Fruit fly (Drosophila melanogaster) whole organism, embryonic: Measurements from ENCODE around the gene CG33288.

Experiments
- Bdp1 ChIP-seq: fragments of 200-800 bp; sonication (Bioruptor generic); optimal IDR thresholded peaks from 3 replicates; lab custom pipeline; 2016; ENCODE audit warnings: missing biosample characterization, missing genetic modification characterization
- CG12659 ChIP-seq: fragments of 200-800 bp; sonication (Bioruptor generic); optimal IDR thresholded peaks from 3 replicates; lab custom pipeline; 2017; ENCODE audit warnings: mild to moderate bottlenecking, missing biosample characterization, missing genetic modification reagents, missing genetic modification characterization
- CG13296 ChIP-seq: fragments of 200-800 bp; sonication (Bioruptor generic); optimal IDR thresholded peaks from 3 replicates; lab custom pipeline; 2018; ENCODE audit warnings: missing biosample characterization, mild to moderate bottlenecking, missing genetic modification characterization
- CG14441 ChIP-seq: fragments of 200-800 bp; sonication (Bioruptor generic); IDR thresholded peaks from 2 replicates; pipeline ENCODE4 v1.3.6; 2022; ENCODE audit warnings: missing biosample characterization, missing genetic modification characterization
- CG14860 ChIP-seq: fragments of 200-800 bp; sonication (Bioruptor generic); IDR thresholded peaks from 3 replicates; pipeline ENCODE4 v1.3.6; 2022; ENCODE audit warnings: missing biosample characterization, missing genetic modification characterization; ENCODE audit not compliant: partially characterized antibody
- CG15073 ChIP-seq: fragments of 200-800 bp; sonication (Bioruptor generic); optimal IDR thresholded peaks from 2 replicates; lab custom pipeline; 2016; ENCODE audit warnings: missing biosample characterization, missing genetic modification characterization
- CG1602 ChIP-seq: fragments of 200-800 bp; sonication (Bioruptor generic); optimal IDR thresholded peaks from 3 replicates; lab custom pipeline; 2016; ENCODE audit warnings: missing biosample characterization, missing genetic modification characterization
- CG17912 ChIP-seq: fragments of 200-800 bp; sonication (Bioruptor generic); optimal IDR thresholded peaks from 2 replicates; lab custom pipeline; 2018; ENCODE audit warnings: missing biosample characterization, mild to moderate bottlenecking, missing genetic modification characterization
- CG18011 ChIP-seq: fragments of 200-800 bp; sonication (Bioruptor generic); optimal IDR thresholded peaks from 2 replicates; lab custom pipeline; 2017; ENCODE audit warnings: missing biosample characterization, missing genetic modification characterization, mild to moderate bottlenecking, moderate library complexity, missing genotype
- CG3847 ChIP-seq: fragments of 200-800 bp; sonication (Bioruptor generic); IDR thresholded peaks from 2 replicates; pipeline ENCODE4 v1.3.6; 2022; ENCODE audit warnings: missing biosample characterization, missing genetic modification characterization
- CG5180 ChIP-seq: fragments of 200-800 bp; sonication (Bioruptor generic); optimal IDR thresholded peaks from 3 replicates; lab custom pipeline; 2017; ENCODE audit warnings: missing biosample characterization, missing genetic modification characterization, mild to moderate bottlenecking, moderate library complexity, missing genetic modification reagents
- CG5245 ChIP-seq: fragments of 200-800 bp; sonication (Bioruptor generic); optimal IDR thresholded peaks from 3 replicates; lab custom pipeline; 2016; ENCODE audit warnings: missing biosample characterization, missing genetic modification characterization
- CG6175 ChIP-seq: fragments of 200-800 bp; sonication (Bioruptor generic); IDR thresholded peaks from 3 replicates; pipeline ENCODE4 v1.3.6; 2022; ENCODE audit warnings: missing biosample characterization, missing genetic modification characterization
- CG8281 ChIP-seq: fragments of 200-800 bp; sonication (Bioruptor generic); optimal IDR thresholded peaks from 2 replicates; lab custom pipeline; 2018; ENCODE audit warnings: missing biosample characterization, mild to moderate bottlenecking, missing genetic modification characterization, moderate library complexity
- CG8359 ChIP-seq: fragments of 200-800 bp; sonication (Bioruptor generic); optimal IDR thresholded peaks from 2 replicates; lab custom pipeline; 2017; ENCODE audit warnings: missing biosample characterization, mild to moderate bottlenecking, missing genetic modification characterization, borderline replicate concordance
- CoRest ChIP-seq: fragments of 200-800 bp; sonication (Bioruptor generic); optimal IDR thresholded peaks from 3 replicates; lab custom pipeline; 2018; ENCODE audit warnings: missing biosample characterization, mild to moderate bottlenecking, missing genetic modification characterization, moderate library complexity
- Doc2 ChIP-seq: fragments of 200-800 bp; sonication (Bioruptor generic); IDR thresholded peaks from 2 replicates; pipeline ENCODE4 v1.3.6; 2022; ENCODE audit warnings: missing biosample characterization, missing genetic modification characterization
- H2.0 ChIP-seq: fragments of 200-800 bp; sonication (Bioruptor generic); IDR thresholded peaks from 2 replicates; pipeline ENCODE4 v1.3.6; 2022; ENCODE audit warnings: missing biosample characterization, missing genetic modification characterization
- HLH4C ChIP-seq: fragments of 200-800 bp; sonication (Bioruptor generic); IDR thresholded peaks from 3 replicates; pipeline ENCODE4 v1.3.6; 2022; ENCODE audit warnings: missing biosample characterization, missing genetic modification characterization; ENCODE audit not compliant: partially characterized antibody
- HLH54F ChIP-seq: fragments of 200-800 bp; sonication (Bioruptor generic); optimal IDR thresholded peaks from 3 replicates; lab custom pipeline; 2016; ENCODE audit warnings: missing biosample characterization, missing genetic modification characterization
- HmgD ChIP-seq: fragments of 200-800 bp; sonication (Bioruptor generic); optimal IDR thresholded peaks from 3 replicates; lab custom pipeline; 2016; ENCODE audit warnings: missing biosample characterization, missing genetic modification characterization
- Hmr ChIP-seq: fragments of 200-800 bp; sonication (Bioruptor generic); optimal IDR thresholded peaks from 3 replicates; lab custom pipeline; 2017; ENCODE audit warnings: mild to moderate bottlenecking, missing biosample characterization, missing genetic modification reagents, missing genetic modification characterization
- MBD-R2 ChIP-seq: fragments of 200-800 bp; sonication (Bioruptor generic); IDR thresholded peaks from 2 replicates; pipeline ENCODE4 v1.3.6; 2022; ENCODE audit warnings: missing biosample characterization, missing genetic modification characterization
- NfI ChIP-seq: fragments of 200-800 bp; sonication (Bioruptor generic); optimal IDR thresholded peaks from 3 replicates; lab custom pipeline; 2018; ENCODE audit warnings: missing biosample characterization, mild to moderate bottlenecking, missing genetic modification characterization, moderate library complexity
- TFAM ChIP-seq: fragments of 200-800 bp; sonication (Bioruptor generic); optimal IDR thresholded peaks from 2 replicates; lab custom pipeline; 2017; ENCODE audit warnings: missing biosample characterization, missing genetic modification characterization, inconsistent platforms
- YL-1 ChIP-seq: fragments of 200-800 bp; sonication (Bioruptor generic); optimal IDR thresholded peaks from 3 replicates; lab custom pipeline; 2017; ENCODE audit warnings: missing biosample characterization, mild to moderate bottlenecking, missing genetic modification characterization
- al ChIP-seq: fragments of 200-800 bp; sonication (Bioruptor generic); IDR thresholded peaks from 2 replicates; pipeline ENCODE4 v1.3.6; 2022; ENCODE audit warnings: missing biosample characterization, missing genetic modification characterization
- az2 ChIP-seq: fragments of 200-800 bp; sonication (Bioruptor generic); optimal IDR thresholded peaks from 3 replicates; lab custom pipeline; 2016; ENCODE audit warnings: missing biosample characterization, missing genetic modification characterization
- bcd ChIP-seq: fragments of 200-800 bp; sonication (Bioruptor generic); optimal IDR thresholded peaks from 2 replicates; lab custom pipeline; 2017; ENCODE audit warnings: missing biosample characterization, mild to moderate bottlenecking, missing genetic modification characterization
- bowl ChIP-seq: fragments of 200-800 bp; sonication (Bioruptor generic); IDR thresholded peaks from 2 replicates; pipeline ENCODE4 v1.3.6; 2022; ENCODE audit warnings: missing biosample characterization, missing genetic modification characterization
- btn ChIP-seq: fragments of 200-800 bp; sonication (Bioruptor generic); optimal IDR thresholded peaks from 2 replicates; lab custom pipeline; 2016; ENCODE audit warnings: missing biosample characterization, missing genetic modification characterization
- cas ChIP-seq: fragments of 200-800 bp; sonication (Bioruptor generic); IDR thresholded peaks from 2 replicates; pipeline ENCODE4 v1.3.6; 2022; ENCODE audit warnings: missing biosample characterization, missing genetic modification characterization
- chm ChIP-seq: fragments of 200-800 bp; sonication (Bioruptor generic); IDR thresholded peaks from 2 replicates; pipeline ENCODE4 v1.3.6; 2022; ENCODE audit warnings: missing biosample characterization, missing genetic modification characterization
- dmrt99B ChIP-seq: fragments of 200-800 bp; sonication (Bioruptor generic); optimal IDR thresholded peaks from 2 replicates; lab custom pipeline; 2018; ENCODE audit warnings: missing biosample characterization, mild to moderate bottlenecking, missing genetic modification characterization, moderate library complexity
- gcm ChIP-seq: fragments of 200-800 bp; sonication (Bioruptor generic); optimal IDR thresholded peaks from 2 replicates; lab custom pipeline; 2019; ENCODE audit warnings: missing biosample characterization, mild to moderate bottlenecking, missing genetic modification characterization, moderate library complexity
- gro ChIP-seq: fragments of 200-800 bp; sonication (Bioruptor generic); optimal IDR thresholded peaks from 2 replicates; lab custom pipeline; 2016; ENCODE audit warnings: missing biosample characterization, missing genetic modification characterization
- hb ChIP-seq: fragments of 200-800 bp; sonication (Bioruptor generic); IDR thresholded peaks from 3 replicates; pipeline ENCODE4 v1.3.6; 2022; ENCODE audit warnings: missing biosample characterization, missing genetic modification characterization; ENCODE audit not compliant: partially characterized antibody
- kah ChIP-seq: fragments of 200-800 bp; sonication (Bioruptor generic); optimal IDR thresholded peaks from 2 replicates; lab custom pipeline; 2018; ENCODE audit warnings: missing biosample characterization, mild to moderate bottlenecking, missing genetic modification characterization
- lilli ChIP-seq: fragments of 200-800 bp; sonication (Bioruptor generic); optimal IDR thresholded peaks from 3 replicates; lab custom pipeline; 2016; ENCODE audit warnings: missing biosample characterization, missing genetic modification characterization
- luna ChIP-seq: fragments of 200-800 bp; sonication (Bioruptor generic); optimal IDR thresholded peaks from 2 replicates; lab custom pipeline; 2016; ENCODE audit warnings: missing biosample characterization, missing genetic modification characterization
- nmo ChIP-seq: fragments of 200-800 bp; sonication (Bioruptor generic); optimal IDR thresholded peaks from 2 replicates; lab custom pipeline; 2018; ENCODE audit warnings: missing biosample characterization, mild to moderate bottlenecking, missing genetic modification characterization, moderate library complexity
- nom ChIP-seq: fragments of 200-800 bp; sonication (Bioruptor generic); optimal IDR thresholded peaks from 2 replicates; lab custom pipeline; 2017; ENCODE audit warnings: missing biosample characterization, missing genetic modification characterization, mild to moderate bottlenecking, moderate library complexity, missing genetic modification reagents
- pfk ChIP-seq: fragments of 200-800 bp; sonication (Bioruptor generic); optimal IDR thresholded peaks from 2 replicates; lab custom pipeline; 2018; ENCODE audit warnings: missing biosample characterization, mild to moderate bottlenecking, missing genetic modification characterization, moderate library complexity
- ranshi ChIP-seq: fragments of 200-800 bp; sonication (Bioruptor generic); IDR thresholded peaks from 2 replicates; pipeline ENCODE4 v1.3.6; 2022; ENCODE audit warnings: missing biosample characterization, missing genetic modification characterization
- repo ChIP-seq: fragments of 200-800 bp; sonication (Bioruptor generic); optimal IDR thresholded peaks from 2 replicates; lab custom pipeline; 2016; ENCODE audit warnings: missing biosample characterization, missing genetic modification characterization
- sqz ChIP-seq: fragments of 200-800 bp; sonication (Bioruptor generic); optimal IDR thresholded peaks from 3 replicates; lab custom pipeline; 2018; ENCODE audit warnings: missing biosample characterization, mild to moderate bottlenecking, missing genetic modification characterization
- stc ChIP-seq: fragments of 200-800 bp; sonication (Bioruptor generic); IDR thresholded peaks from 2 replicates; pipeline ENCODE4 v1.3.6; 2022; ENCODE audit warnings: missing biosample characterization, missing genetic modification characterization
- toy ChIP-seq: fragments of 200-800 bp; sonication (Bioruptor generic); IDR thresholded peaks from 2 replicates; pipeline ENCODE4 v1.3.6; 2022; ENCODE audit warnings: missing biosample characterization, missing genetic modification characterization
- z ChIP-seq: fragments of 200-800 bp; sonication (Bioruptor generic); IDR thresholded peaks from 3 replicates; pipeline ENCODE4 v1.3.6; 2022; ENCODE audit warnings: missing biosample characterization, missing genetic modification characterization
- zfh2 ChIP-seq: fragments of 200-800 bp; sonication (Bioruptor generic); optimal IDR thresholded peaks from 2 replicates; lab custom pipeline; 2016; ENCODE audit warnings: missing biosample characterization, missing genetic modification characterization

Gene CG33288

DNA sequence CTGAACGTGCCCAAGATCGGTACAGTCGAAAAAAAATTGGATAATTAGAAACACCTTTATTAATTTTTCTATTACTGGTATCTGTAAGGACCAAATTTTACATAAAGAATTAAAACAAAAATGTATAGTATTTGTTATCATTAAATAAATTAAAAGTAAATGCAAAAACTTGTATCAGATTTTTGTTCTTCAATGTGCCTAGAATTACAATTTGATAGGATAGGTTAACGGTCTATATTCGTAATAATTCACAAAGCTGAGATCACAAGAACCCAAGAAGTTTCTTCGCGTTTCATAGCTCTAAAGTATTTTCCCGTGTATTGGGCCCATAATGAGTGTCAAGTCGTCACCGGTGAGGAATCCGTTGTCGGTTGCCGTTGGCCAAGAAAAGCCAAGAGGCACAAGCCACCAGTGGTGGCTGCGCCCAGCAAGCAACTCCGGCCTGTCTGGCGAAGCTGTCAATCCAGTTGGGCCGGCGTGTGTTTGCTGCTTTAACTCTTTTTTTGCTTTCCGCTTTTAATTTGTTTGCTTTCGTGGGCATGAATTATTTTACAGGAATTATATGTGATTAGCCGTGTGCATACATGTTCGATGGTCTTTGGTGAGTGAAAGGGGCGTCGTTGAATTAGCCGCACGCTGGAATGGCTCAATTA lies 9.6 kb upstream of the CG33288 start (continued):
- TF ChIP-seq zfh2 (no peak), chm (GFP tag; lab: Robert Waterston, UW) (no peak), repo (GFP tag; lab: Kevin White, UChicago) (no peak), CG6175 (GFP tag; lab: Robert Waterston, UW) (peak; percentile 62; the same call in 1 of the 3 replicates), Bdp1 (GFP tag; lab: Kevin White, UChicago) (no peak), stc (GFP tag; lab: Robert Waterston, UW) (peak; percentile 48; the same call in 1 of the 2 replicates), gcm (GFP tag; lab: Kevin White, UChicago) (no peak), HmgD (GFP tag; lab: Kevin White, UChicago) (no peak), CG5245 (GFP tag; lab: Kevin White, UChicago) (no peak), HLH54F (GFP tag; lab: Kevin White, UChicago) (no peak), bcd (GFP tag; lab: Kevin White, UChicago) (peak; percentile 57), CG3847 (GFP tag; lab: Robert Waterston, UW) (peak; percentile 24; the same call in 1 of the 2 replicates), CG14860 (GFP tag; lab: Robert Waterston, UW) (no peak), pfk (no peak), az2 (GFP tag; lab: Kevin White, UChicago) (peak; percentile 52), CG8359 (GFP tag; lab: Kevin White, UChicago) (peak; percentile 14), kah (GFP tag; lab: Kevin White, UChicago) (no peak), luna (GFP tag; lab: Kevin White, UChicago) (no peak), CG5180 (peak; percentile 1), ranshi (GFP tag; lab: Robert Waterston, UW) (no peak), CG15073 (GFP tag; lab: Kevin White, UChicago) (no peak), HLH4C (GFP tag; lab: Robert Waterston, UW) (no peak), CG18011 (GFP tag; lab: Kevin White, UChicago) (peak; percentile 1), z (no peak), btn (GFP tag; lab: Kevin White, UChicago) (no peak), cas (no peak), lilli (GFP tag; lab: Kevin White, UChicago) (peak; percentile 11), CG8281 (tag; lab: Kevin White, UChicago) (no peak), YL-1 (GFP tag; lab: Kevin White, UChicago) (no peak), hb (GFP tag; lab: Robert Waterston, UW) (no peak), Doc2 (GFP tag; lab: Robert Waterston, UW) (no peak), toy (GFP tag; lab: Robert Waterston, UW) (no peak), CG14441 (GFP tag; lab: Robert Waterston, UW) (peak; percentile 48; the same call in 1 of the 2 replicates), MBD-R2 (GFP tag; lab: Robert Waterston, UW) (no peak), CG13296 (GFP tag; lab: Kevin White, UChicago) (peak; percentile 56), nom (GFP tag; lab: Kevin White, UChicago) (no peak), NfI (GFP tag; lab: Kevin White, UChicago) (peak; percentile 25), dmrt99B (tag; lab: Kevin White, UChicago) (peak; percentile 72), CG12659 (GFP tag; lab: Kevin White, UChicago) (peak; percentile 61), TFAM (no peak), CG1602 (no peak), CG17912 (no peak), H2.0 (GFP tag; lab: Robert Waterston, UW) (no peak), bowl (no peak), nmo (GFP tag; lab: Kevin White, UChicago) (peak; percentile 65), al (GFP tag; lab: Robert Waterston, UW) (peak; percentile 62), CoRest (tag; lab: Kevin White, UChicago) (peak; percentile 75), sqz (no peak), gro (no peak), Hmr (GFP tag; lab: Kevin White, UChicago) (peak; percentile 61)
